Fruit fly (Drosophila melanogaster) whole organism, embryonic: ENCODE measurements around the gene CG10333.

Source experiments
- Atf3 ChIP-seq: fragments of 200-800 bp; sonication (Bioruptor generic); optimal IDR thresholded peaks from 3 replicates; lab custom pipeline; 2016; ENCODE audit warnings: missing biosample characterization, missing genetic modification characterization
- Awh ChIP-seq: fragments of 200-800 bp; sonication (Bioruptor generic); IDR thresholded peaks from 2 replicates; pipeline ENCODE4, ENCODE4 v1.3.6; 2022; ENCODE audit warnings: missing biosample characterization, missing genetic modification characterization
- CG10209 ChIP-seq: fragments of 200-800 bp; sonication (Bioruptor generic); optimal IDR thresholded peaks from 3 replicates; lab custom pipeline; 2017; ENCODE audit warnings: missing biosample characterization, mild to moderate bottlenecking, missing genetic modification characterization, missing genetic modification reagents
- CG1024 ChIP-seq: fragments of 200-800 bp; sonication (Bioruptor generic); IDR thresholded peaks from 2 replicates; pipeline ENCODE4 v1.3.6; 2022; ENCODE audit warnings: missing biosample characterization, missing genetic modification characterization
- CG10274 ChIP-seq: fragments of 200-800 bp; sonication (Bioruptor generic); optimal IDR thresholded peaks from 3 replicates; lab custom pipeline; 2017; ENCODE audit warnings: missing biosample characterization, mild to moderate bottlenecking, missing genetic modification characterization
- CG10543 ChIP-seq: fragments of 200-800 bp; sonication (Bioruptor generic); optimal IDR thresholded peaks from 3 replicates; lab custom pipeline; 2017; ENCODE audit warnings: missing biosample characterization, mild to moderate bottlenecking, missing genetic modification characterization, moderate library complexity
- CG11085 ChIP-seq: fragments of 200-800 bp; sonication (Bioruptor generic); IDR thresholded peaks from 2 replicates; pipeline ENCODE4 v1.3.6; 2022; ENCODE audit warnings: missing biosample characterization, missing genetic modification characterization
- CG11456 ChIP-seq: fragments of 200-800 bp; sonication (Bioruptor generic); IDR thresholded peaks from 3 replicates; pipeline ENCODE4 v1.3.6; 2022; ENCODE audit warnings: missing biosample characterization, missing genetic modification characterization
- CG13296 ChIP-seq: fragments of 200-800 bp; sonication (Bioruptor generic); optimal IDR thresholded peaks from 3 replicates; lab custom pipeline; 2018; ENCODE audit warnings: missing biosample characterization, mild to moderate bottlenecking, missing genetic modification characterization
- CG13894 ChIP-seq: fragments of 200-800 bp; sonication (Bioruptor generic); optimal IDR thresholded peaks from 3 replicates; lab custom pipeline; 2018; ENCODE audit warnings: missing biosample characterization, mild to moderate bottlenecking, missing genetic modification characterization, moderate library complexity
- CG14014 ChIP-seq: fragments of 200-800 bp; sonication (Bioruptor generic); IDR thresholded peaks from 2 replicates; pipeline ENCODE4 v1.3.6; 2022; ENCODE audit warnings: missing biosample characterization, missing genetic modification characterization
- CG15696 ChIP-seq: fragments of 200-800 bp; sonication (Bioruptor generic); optimal IDR thresholded peaks from 2 replicates; lab custom pipeline; 2019; ENCODE audit warnings: missing biosample characterization, mild to moderate bottlenecking, missing genetic modification characterization, moderate library complexity
- CG18599 ChIP-seq: fragments of 200-800 bp; sonication (Bioruptor generic); optimal IDR thresholded peaks from 3 replicates; lab custom pipeline; 2017; ENCODE audit warnings: missing biosample characterization, missing genetic modification characterization, mild to moderate bottlenecking, moderate library complexity, missing genetic modification reagents
- CG2202 ChIP-seq: fragments of 200-800 bp; sonication (Bioruptor generic); optimal IDR thresholded peaks from 2 replicates; lab custom pipeline; 2018; ENCODE audit warnings: missing biosample characterization, mild to moderate bottlenecking, missing genetic modification characterization
- CG30403 ChIP-seq: fragments of 200-800 bp; sonication (Bioruptor generic); optimal IDR thresholded peaks from 3 replicates; lab custom pipeline; 2016; ENCODE audit warnings: missing biosample characterization, missing genetic modification characterization
- CG31365 ChIP-seq: fragments of 200-800 bp; sonication (Bioruptor generic); optimal IDR thresholded peaks from 2 replicates; lab custom pipeline; 2018; ENCODE audit warnings: missing biosample characterization, mild to moderate bottlenecking, missing genetic modification characterization
- CG5245 ChIP-seq: fragments of 200-800 bp; sonication (Bioruptor generic); optimal IDR thresholded peaks from 3 replicates; lab custom pipeline; 2016; ENCODE audit warnings: missing biosample characterization, missing genetic modification characterization
- CG6654 ChIP-seq: fragments of 200-800 bp; sonication (Bioruptor generic); optimal IDR thresholded peaks from 2 replicates; lab custom pipeline; 2017; ENCODE audit warnings: missing biosample characterization, mild to moderate bottlenecking, missing genetic modification characterization
- CG7786 ChIP-seq: fragments of 200-800 bp; sonication (Bioruptor generic); optimal IDR thresholded peaks from 2 replicates; lab custom pipeline; 2016; ENCODE audit warnings: missing biosample characterization, missing genetic modification characterization
- CG7839 ChIP-seq: fragments of 200-800 bp; sonication (Bioruptor generic); optimal IDR thresholded peaks from 3 replicates; lab custom pipeline; 2018; ENCODE audit warnings: missing biosample characterization, mild to moderate bottlenecking, missing genetic modification characterization, moderate library complexity
- CG8478 ChIP-seq: fragments of >200 bp; optimal IDR thresholded peaks from 2 replicates; lab custom pipeline; 2018
- Chrac-16 ChIP-seq: fragments of 200-800 bp; sonication (Bioruptor generic); optimal IDR thresholded peaks from 3 replicates; lab custom pipeline; 2016; ENCODE audit warnings: missing biosample characterization, missing genetic modification characterization
- Dfd ChIP-seq, 2 experiments: fragments of >200 bp; optimal IDR thresholded peaks; 2 replicates each; lab custom pipeline; 2017; ENCODE audit warnings: missing biosample characterization in 2 of 2, missing genetic modification characterization in 2 of 2
- Doc3 ChIP-seq: fragments of 200-800 bp; sonication (Bioruptor generic); IDR thresholded peaks from 3 replicates; pipeline ENCODE4 v1.3.6; 2022; ENCODE audit warnings: missing biosample characterization, missing genetic modification characterization; ENCODE audit not compliant: partially characterized antibody
- Dp ChIP-seq: fragments of 200-800 bp; sonication (Bioruptor generic); optimal IDR thresholded peaks from 2 replicates; lab custom pipeline; 2018; ENCODE audit warnings: missing biosample characterization, mild to moderate bottlenecking, missing genetic modification characterization, moderate library complexity
- Kr ChIP-seq: fragments of 200-800 bp; sonication (Bioruptor generic); optimal IDR thresholded peaks from 2 replicates; lab custom pipeline; 2017; ENCODE audit warnings: missing biosample characterization, mild to moderate bottlenecking, missing genetic modification characterization
- Lim3 ChIP-seq: fragments of 200-800 bp; sonication (Bioruptor generic); IDR thresholded peaks from 2 replicates; pipeline ENCODE4 v1.3.6; 2022; ENCODE audit warnings: missing biosample characterization, missing genetic modification characterization
- Mad ChIP-seq: fragments of 200-800 bp; sonication (Bioruptor generic); optimal IDR thresholded peaks from 2 replicates; lab custom pipeline; 2016; ENCODE audit warnings: missing biosample characterization, missing genetic modification characterization
- Med ChIP-seq: fragments of 200-800 bp; sonication (Bioruptor generic); peaks from one replicate; lab custom pipeline; 2016; ENCODE audit warnings: missing biosample characterization, missing genetic modification characterization, mild to moderate bottlenecking, inconsistent platforms, moderate library complexity
- Mrtf ChIP-seq: fragments of 200-800 bp; sonication (Bioruptor generic); IDR thresholded peaks from 3 replicates; pipeline ENCODE4 v1.3.6; 2022; ENCODE audit warnings: missing biosample characterization, missing genetic modification characterization
- Taf1 ChIP-seq: fragments of 200-800 bp; sonication (Bioruptor generic); IDR thresholded peaks from 2 replicates; pipeline ENCODE4 v1.3.6; 2022; ENCODE audit warnings: missing biosample characterization, missing genetic modification characterization
- Vsx1 ChIP-seq: fragments of 200-800 bp; sonication (Bioruptor generic); optimal IDR thresholded peaks from 2 replicates; lab custom pipeline; 2017; ENCODE audit warnings: missing biosample characterization, mild to moderate bottlenecking, missing genetic modification characterization, missing genetic modification reagents
- ab ChIP-seq: fragments of 200-800 bp; sonication (Bioruptor generic); optimal IDR thresholded peaks from 2 replicates; lab custom pipeline; 2016; ENCODE audit warnings: missing biosample characterization, missing genetic modification characterization
- cas ChIP-seq: fragments of 200-800 bp; sonication (Bioruptor generic); IDR thresholded peaks from 2 replicates; pipeline ENCODE4 v1.3.6; 2022; ENCODE audit warnings: missing biosample characterization, missing genetic modification characterization
- caup ChIP-seq: fragments of 200-800 bp; sonication (Bioruptor generic); optimal IDR thresholded peaks from 3 replicates; lab custom pipeline; 2017; ENCODE audit warnings: missing biosample characterization, mild to moderate bottlenecking, missing genetic modification characterization, moderate library complexity; ENCODE audit not compliant: severe bottlenecking
- dati ChIP-seq: fragments of 200-800 bp; sonication (Bioruptor generic); IDR thresholded peaks from 2 replicates; pipeline ENCODE4 v1.3.6; 2022; ENCODE audit warnings: missing biosample characterization, missing genetic modification characterization
- disco-r ChIP-seq: fragments of 200-800 bp; sonication (Bioruptor generic); optimal IDR thresholded peaks from 2 replicates; lab custom pipeline; 2016; ENCODE audit warnings: missing biosample characterization, missing genetic modification characterization
- ewg ChIP-seq: fragments of 200-800 bp; sonication (Bioruptor generic); optimal IDR thresholded peaks from 3 replicates; lab custom pipeline; 2017; ENCODE audit warnings: mild to moderate bottlenecking, missing biosample characterization, missing genetic modification reagents, missing genetic modification characterization
- hb ChIP-seq: fragments of 200-800 bp; sonication (Bioruptor generic); IDR thresholded peaks from 3 replicates; pipeline ENCODE4 v1.3.6; 2022; ENCODE audit warnings: missing biosample characterization, missing genetic modification characterization; ENCODE audit not compliant: partially characterized antibody
- ken ChIP-seq: fragments of 200-800 bp; sonication (Bioruptor generic); IDR thresholded peaks from 3 replicates; pipeline ENCODE4 v1.3.6; 2022; ENCODE audit warnings: missing biosample characterization, missing genetic modification characterization
- lov ChIP-seq, 2 experiments: fragments of 200-800 bp in 1 of 2; fragments of >200 bp in 1 of 2; sonication (Bioruptor generic) in 1 of 2; IDR thresholded peaks in 1 of 2; optimal IDR thresholded peaks in 1 of 2; 2 replicates in 1 of 2; 3 replicates in 1 of 2; pipeline versions ENCODE4 v1.3.6 to Lab custom; 2017 to 2022; ENCODE audit warnings: missing biosample characterization in 1 of 2, missing genetic modification characterization in 1 of 2
- onecut ChIP-seq: fragments of 200-800 bp; sonication (Bioruptor generic); IDR thresholded peaks from 2 replicates; pipeline ENCODE4 v1.3.6; 2022; ENCODE audit warnings: missing biosample characterization, missing genetic modification characterization
- otp ChIP-seq: fragments of 200-800 bp; sonication (Bioruptor generic); IDR thresholded peaks from 3 replicates; pipeline ENCODE4, ENCODE4 v1.3.6; 2022; ENCODE audit warnings: missing biosample characterization, missing genetic modification characterization
- pan ChIP-seq, 4 experiments: fragments of >200 bp in 3 of 4; fragments of 200-800 bp in 1 of 4; sonication (Bioruptor generic) in 1 of 4; optimal IDR thresholded peaks in 3 of 4; IDR thresholded peaks in 1 of 4; 2 replicates each; pipeline versions ENCODE4 v1.3.6 to Lab custom; 2017 to 2022; ENCODE audit warnings: missing biosample characterization in 2 of 4, missing genetic modification characterization in 2 of 4, mixed read lengths in 1 of 4
- salm ChIP-seq: fragments of 200-800 bp; sonication (Bioruptor generic); optimal IDR thresholded peaks from 2 replicates; lab custom pipeline; 2018; ENCODE audit warnings: missing biosample characterization, mild to moderate bottlenecking, missing genetic modification characterization
- sens ChIP-seq: fragments of 200-800 bp; sonication (Bioruptor generic); peaks from one replicate; lab custom pipeline; 2016; ENCODE audit warnings: missing biosample characterization, missing genetic modification characterization
- sisA ChIP-seq: fragments of 200-800 bp; sonication (Bioruptor generic); IDR thresholded peaks from 2 replicates; pipeline ENCODE4 v1.3.6; 2022; ENCODE audit warnings: missing biosample characterization, missing genetic modification characterization
- sob ChIP-seq: fragments of 200-800 bp; sonication (Bioruptor generic); IDR thresholded peaks from 2 replicates; pipeline ENCODE4 v1.3.6; 2022; ENCODE audit warnings: missing biosample characterization, missing genetic modification characterization

The CG10333 gene

dm6 chr2L:18606642-18607041 lies at the start of gene CG10333 (continued):
- TF ChIP-seq caup (GFP tag; lab: Kevin White, UChicago) (no peak), disco-r (GFP tag; lab: Kevin White, UChicago) (no peak), CG15696 (tag; lab: Kevin White, UChicago) (no peak), Mad (GFP tag; lab: Kevin White, UChicago) (no peak), CG30403 (GFP tag; lab: Kevin White, UChicago) (no peak), ewg (GFP tag; lab: Kevin White, UChicago) (no peak), onecut (GFP tag; lab: Robert Waterston, UW) (no peak)

DNA sequence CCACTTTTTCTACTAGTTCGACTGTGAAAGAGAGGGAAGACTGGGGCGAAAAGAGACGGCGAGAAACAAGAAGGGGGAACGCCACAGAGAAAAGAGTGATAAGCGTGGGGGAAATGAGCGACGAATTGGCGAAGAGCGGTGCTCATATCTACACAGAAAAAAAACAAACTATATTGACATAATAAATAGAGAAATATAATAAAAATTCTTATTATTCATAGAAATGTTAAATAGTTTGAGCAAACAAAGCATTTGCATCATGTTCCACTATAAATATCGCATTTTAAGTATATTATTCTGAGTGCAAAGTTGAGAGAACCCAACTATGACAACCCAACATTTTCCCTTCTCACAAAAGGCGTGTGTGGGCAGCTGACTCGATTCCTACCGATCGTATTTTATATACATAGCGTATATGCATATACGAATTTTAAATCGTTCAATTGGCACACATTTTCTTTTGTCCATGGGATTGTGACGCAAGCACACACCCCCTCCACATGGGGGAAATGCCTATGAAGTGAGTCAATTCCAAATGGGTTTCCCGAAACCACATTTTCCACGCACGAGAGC lies 48.6 kb upstream of the CG10333 start:
- no peak for TF ChIP-seq CG13894
- peak; percentile 87 for TF ChIP-seq sens
- TF ChIP-seq Doc3 (GFP tag; lab: Robert Waterston, UW), result no peak
- TF ChIP-seq CG13296, result peak; percentile 65
- TF ChIP-seq lov (optimal IDR thresholded peaks at IDR 0.05; lab: Kevin White, UChicago), result no peak
- TF ChIP-seq lov (GFP tag; IDR thresholded peaks at IDR 0.05; lab: Robert Waterston, UW), result no peak
- TF ChIP-seq sob, result peak; percentile 84
- TF ChIP-seq CG7786 (GFP tag; lab: Kevin White, UChicago), result no peak
- peak; percentile 81 for TF ChIP-seq Lim3 (GFP tag; lab: Robert Waterston, UW)
- peak; percentile 38 for TF ChIP-seq CG10543 (GFP tag; lab: Kevin White, UChicago)
- TF ChIP-seq dati (GFP tag; lab: Robert Waterston, UW), result no peak
- peak; percentile 7 for TF ChIP-seq CG10274 (GFP tag; lab: Kevin White, UChicago)
- peak; percentile 76 for TF ChIP-seq CG10209 (GFP tag; lab: Kevin White, UChicago)
- TF ChIP-seq Awh, result peak; percentile 74
- TF ChIP-seq CG11085 (GFP tag; lab: Robert Waterston, UW), result 0 out of 2 replicates have a peak, but pooled peaks have one; percentile 35
- peak; percentile 41 for TF ChIP-seq Vsx1 (GFP tag; lab: Kevin White, UChicago)
- peak; percentile 73 for TF ChIP-seq CG1024 (GFP tag; lab: Robert Waterston, UW)
- TF ChIP-seq ken, result no peak
- TF ChIP-seq Atf3 (GFP tag; lab: Kevin White, UChicago), result no peak
- no peak for TF ChIP-seq pan (optimal IDR thresholded peaks at IDR 0.05; lab: Kevin White, UChicago)
- TF ChIP-seq pan (GFP tag; optimal IDR thresholded peaks at IDR 0.05 in 1 of 2, IDR thresholded peaks at IDR 0.05 in 1 of 2), result peak in 1 of 2 experiments; percentile 88
- no peak for TF ChIP-seq CG8478 (lab: Kevin White, UChicago)
- peak; percentile 47 for TF ChIP-seq Chrac-16 (GFP tag; lab: Kevin White, UChicago)
- peak; percentile 77 for TF ChIP-seq sisA (GFP tag; lab: Robert Waterston, UW)
- no peak for TF ChIP-seq hb (GFP tag; lab: Robert Waterston, UW)
- peak; percentile 80 for TF ChIP-seq otp
- peak; percentile 34 for TF ChIP-seq CG6654 (GFP tag; lab: Kevin White, UChicago)
- no peak for TF ChIP-seq CG11456
- peak; percentile 82 for TF ChIP-seq Med
- TF ChIP-seq Dp (GFP tag; lab: Kevin White, UChicago), result no peak
- no peak for TF ChIP-seq CG31365
- TF ChIP-seq CG2202, result peak; percentile 6
- peak; percentile 78 for TF ChIP-seq Taf1 (GFP tag; lab: Robert Waterston, UW)
- TF ChIP-seq salm (tag; lab: Kevin White, UChicago), result peak; percentile 51
- peak; percentile 84 for TF ChIP-seq CG7839
- TF ChIP-seq Dfd (GFP tag; optimal IDR thresholded peaks at IDR 0.05; lab: Kevin White, UChicago), result no peak
- TF ChIP-seq CG15696 (tag; lab: Kevin White, UChicago), result peak; percentile 35
- TF ChIP-seq CG18599 (GFP tag; lab: Kevin White, UChicago), result peak; percentile 85
- peak; percentile 88 for TF ChIP-seq CG14014 (GFP tag; lab: Robert Waterston, UW)
- peak; percentile 65; the same call in 1 of the 3 replicates for TF ChIP-seq Mrtf (GFP tag; lab: Robert Waterston, UW)
- no peak for TF ChIP-seq Kr (GFP tag; lab: Kevin White, UChicago)
- TF ChIP-seq CG5245 (GFP tag; lab: Kevin White, UChicago), result peak; percentile 19
- no peak for TF ChIP-seq ab
- 0 out of 2 replicates have a peak, but pooled peaks have one; percentile 39 for TF ChIP-seq cas (GFP tag; lab: Robert Waterston, UW)
